Fruit fly (Drosophila melanogaster) whole organism, adult: ENCODE measurements around the gene Ublcp1.

Experiments used
- CG11617 ChIP-seq: fragments of 200-800 bp; sonication (Bioruptor generic); optimal IDR thresholded peaks from 2 replicates; lab custom pipeline; 2017; ENCODE audit warnings: mild to moderate bottlenecking, missing biosample characterization, missing genetic modification reagents, missing genetic modification characterization
- CG14711 ChIP-seq: fragments of 200-800 bp; sonication (Bioruptor generic); optimal IDR thresholded peaks from 2 replicates; lab custom pipeline; 2018; ENCODE audit warnings: missing biosample characterization, mild to moderate bottlenecking, missing genetic modification characterization, moderate library complexity
- CG1620 ChIP-seq: fragments of 200-800 bp; sonication (Bioruptor generic); optimal IDR thresholded peaks from 2 replicates; lab custom pipeline; 2016; ENCODE audit warnings: missing biosample characterization, missing genetic modification characterization
- CG33017 ChIP-seq: fragments of 200-800 bp; sonication (Bioruptor generic); optimal IDR thresholded peaks from 2 replicates; lab custom pipeline; 2018; ENCODE audit warnings: missing biosample characterization, mild to moderate bottlenecking, missing genetic modification characterization, moderate library complexity
- CG5204 ChIP-seq: fragments of 200-800 bp; sonication (Bioruptor generic); optimal IDR thresholded peaks from 2 replicates; lab custom pipeline; 2016; ENCODE audit warnings: missing biosample characterization, missing genetic modification characterization
- Clk ChIP-seq: fragments of 200-800 bp; sonication (Bioruptor generic); optimal IDR thresholded peaks from 2 replicates; lab custom pipeline; 2017; ENCODE audit warnings: missing biosample characterization, missing genetic modification characterization
- Hr96 ChIP-seq: fragments of 200-800 bp; sonication (Bioruptor generic); optimal IDR thresholded peaks from 2 replicates; lab custom pipeline; 2016; ENCODE audit warnings: missing biosample characterization, missing genetic modification characterization
- cic ChIP-seq: fragments of 200-800 bp; sonication (Bioruptor generic); optimal IDR thresholded peaks from 2 replicates; lab custom pipeline; 2017; ENCODE audit warnings: missing biosample characterization, mild to moderate bottlenecking, missing genetic modification characterization, moderate library complexity
- kay ChIP-seq: fragments of 200-800 bp; sonication (Bioruptor generic); peaks from one replicate; lab custom pipeline; 2016; ENCODE audit warnings: missing biosample characterization, missing genetic modification characterization, borderline replicate concordance
- pad ChIP-seq: fragments of 200-800 bp; sonication (Bioruptor generic); optimal IDR thresholded peaks from 3 replicates; lab custom pipeline; 2017; ENCODE audit warnings: missing biosample characterization, missing genetic modification characterization, mild to moderate bottlenecking, moderate library complexity, missing genetic modification reagents

DNA sequence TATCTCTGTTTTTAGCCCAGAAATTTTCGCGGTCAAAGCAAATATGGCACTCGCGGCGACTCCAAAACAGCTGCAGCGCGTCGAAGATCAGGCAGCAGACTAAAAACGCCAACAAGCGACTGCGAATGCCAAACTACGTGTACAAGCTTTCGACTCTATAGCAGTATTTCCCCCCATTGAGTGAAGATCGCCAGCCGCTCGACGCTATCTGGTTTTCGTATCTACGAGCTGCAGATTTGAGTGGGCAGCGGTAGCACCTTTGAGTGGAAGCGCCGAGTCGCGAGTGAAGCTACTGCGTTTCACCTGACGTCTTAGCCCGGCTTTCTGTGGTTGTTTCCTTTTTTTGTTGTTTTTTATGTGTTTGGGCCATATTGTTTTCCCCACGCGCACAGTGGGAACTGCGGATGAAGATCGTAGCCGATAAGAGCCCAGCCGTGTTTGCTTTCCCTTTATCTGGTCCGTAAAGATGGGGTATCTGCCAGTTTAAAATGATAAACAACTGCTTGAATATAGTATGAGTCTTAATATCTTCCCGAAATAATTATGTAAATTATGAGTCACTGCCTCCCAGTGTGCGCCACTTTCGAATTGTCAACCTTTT, 13.1 kb upstream of the Ublcp1 start, which contains the start of gene CG17121:
- TF ChIP-seq cic (peak; percentile 70), CG14711 (tag; lab: Kevin White, UChicago) (no peak), CG1620 (GFP tag; lab: Kevin White, UChicago) (no peak), kay (GFP tag; lab: Kevin White, UChicago) (no peak), CG11617 (GFP tag; lab: Kevin White, UChicago) (no peak), Clk (GFP tag; lab: Kevin White, UChicago) (no peak), CG5204 (GFP tag; lab: Kevin White, UChicago) (no peak), CG33017 (tag; lab: Kevin White, UChicago) (no peak), Hr96 (GFP tag; lab: Kevin White, UChicago) (no peak), pad (peak; percentile 20)
